Worm (Caenorhabditis elegans) whole organism, L1 larva: ENCODE results near the gene twk-16.

Experiments used
- F16B12.6 ChIP-seq: fragments of 150-350 bp; optimal IDR thresholded peaks from 2 replicates; lab custom pipeline; 2014; ENCODE audit warnings: missing biosample characterization, missing genetic modification characterization
- aha-1 ChIP-seq: fragments of 150-350 bp; optimal IDR thresholded peaks from 2 replicates; lab custom pipeline; 2014; ENCODE audit warnings: missing biosample characterization, missing genetic modification characterization
- aly-2 ChIP-seq: fragments of 150-350 bp; optimal IDR thresholded peaks from 2 replicates; lab custom pipeline; 2014; ENCODE audit warnings: missing biosample characterization, missing genetic modification characterization
- ama-1 ChIP-seq: fragments of 150-350 bp; optimal IDR thresholded peaks from 2 replicates; lab custom pipeline; 2014
- blmp-1 ChIP-seq: fragments of 150-350 bp; optimal IDR thresholded peaks from 2 replicates; lab custom pipeline; 2014; ENCODE audit warnings: missing biosample characterization, missing genetic modification characterization
- ceh-8 ChIP-seq: fragments of 200-800 bp; sonication (Bioruptor generic); optimal IDR thresholded peaks from 2 replicates; lab custom pipeline; 2018; ENCODE audit warnings: mild to moderate bottlenecking, missing genetic modification characterization, moderate library complexity, missing compliant biosample characterization
- ceh-82 ChIP-seq, 3 experiments: fragments of 150-350 bp in 1 of 3; sonication (generic microtip) in 2 of 3; optimal IDR thresholded peaks; 2 replicates each; lab custom pipeline; 2014 to 2017; ENCODE audit warnings: missing biosample characterization in 3 of 3, missing genetic modification characterization in 3 of 3
- ces-1 ChIP-seq: fragments of 150-350 bp; optimal IDR thresholded peaks from 2 replicates; lab custom pipeline; 2014; ENCODE audit warnings: missing biosample characterization, missing genetic modification reagents, missing genetic modification characterization
- efl-1 ChIP-seq, 4 experiments: fragments of 150-350 bp; optimal IDR thresholded peaks in 3 of 4; peaks in 1 of 4; 1 replicate in 1 of 4; 2 replicates in 3 of 4; lab custom pipeline; 2014; ENCODE audit warnings: missing biosample characterization in 2 of 4, missing genetic modification characterization in 2 of 4, missing genetic modification reagents in 2 of 4
- efl-3 ChIP-seq: fragments of 200-800 bp; sonication (Bioruptor generic); optimal IDR thresholded peaks from 2 replicates; lab custom pipeline; 2018; ENCODE audit warnings: mild to moderate bottlenecking, missing genetic modification characterization, missing compliant biosample characterization
- egl-13 ChIP-seq: sonication (generic microtip); optimal IDR thresholded peaks from 2 replicates; lab custom pipeline; 2016; ENCODE audit warnings: missing genotype, missing genetic modification reagents, missing genetic modification characterization, missing compliant biosample characterization
- egl-27 ChIP-seq, 2 experiments: fragments of 150-350 bp in 1 of 2; sonication (generic microtip); optimal IDR thresholded peaks; 3 replicates each; lab custom pipeline; 2017 to 2018; ENCODE audit warnings: missing biosample characterization in 2 of 2, missing genetic modification characterization in 2 of 2, missing genetic modification reagents in 2 of 2
- elt-3 ChIP-seq, 6 experiments: fragments of 150-350 bp in 1 of 6; sonication (generic microtip); optimal IDR thresholded peaks; 2 replicates each; lab custom pipeline; 2017 to 2018; ENCODE audit warnings: missing biosample characterization in 6 of 6, missing genetic modification characterization in 6 of 6, inconsistent platforms in 1 of 6
- grh-1 ChIP-seq: fragments of 200-800 bp; sonication (Bioruptor generic); IDR thresholded peaks from 2 replicates; pipeline ENCODE4 v1.3.6; 2022; ENCODE audit warnings: missing genetic modification reagents, missing genetic modification characterization, missing compliant biosample characterization
- hlh-4 ChIP-seq: sonication (generic microtip); optimal IDR thresholded peaks from 2 replicates; lab custom pipeline; 2016; ENCODE audit warnings: mild to moderate bottlenecking, missing genetic modification characterization, missing compliant biosample characterization
- lin-14 ChIP-seq: fragments of 200-800 bp; sonication (Bioruptor generic); optimal IDR thresholded peaks from 2 replicates; lab custom pipeline; 2018; ENCODE audit warnings: mild to moderate bottlenecking, missing genetic modification characterization, moderate library complexity, missing compliant biosample characterization
- lin-35 ChIP-seq, 2 experiments: fragments of 150-350 bp; optimal IDR thresholded peaks; 2 replicates each; lab custom pipeline; 2014; ENCODE audit warnings: missing biosample characterization in 2 of 2, missing genetic modification characterization in 2 of 2, missing genetic modification reagents in 2 of 2
- mab-9 ChIP-seq: fragments of 200-800 bp; sonication (Bioruptor generic); IDR thresholded peaks from 2 replicates; pipeline ENCODE4 v1.3.6; 2022; ENCODE audit warnings: missing genetic modification reagents, missing genetic modification characterization, missing compliant biosample characterization
- mef-2 ChIP-seq: fragments of 150-350 bp; optimal IDR thresholded peaks from 2 replicates; lab custom pipeline; 2014; ENCODE audit warnings: missing biosample characterization, missing genetic modification characterization
- mep-1 ChIP-seq: fragments of 150-350 bp; optimal IDR thresholded peaks from 2 replicates; lab custom pipeline; 2014; ENCODE audit warnings: missing biosample characterization, missing genetic modification characterization
- nhr-19 ChIP-seq: fragments of 200-800 bp; sonication (Bioruptor generic); conservative IDR thresholded peaks from 2 replicates; pipeline ENCODE4 v1.3.6; 2022; ENCODE audit warnings: missing genetic modification characterization, missing compliant biosample characterization
- nhr-20 ChIP-seq: sonication (generic microtip); optimal IDR thresholded peaks from 2 replicates; lab custom pipeline; 2016; ENCODE audit warnings: mild to moderate bottlenecking, missing genetic modification characterization, missing compliant biosample characterization
- nhr-237 ChIP-seq: fragments of 150-350 bp; optimal IDR thresholded peaks from 2 replicates; lab custom pipeline; 2014; ENCODE audit warnings: missing biosample characterization, missing genetic modification characterization
- nhr-28 ChIP-seq: fragments of 150-350 bp; optimal IDR thresholded peaks from 2 replicates; lab custom pipeline; 2014; ENCODE audit warnings: missing biosample characterization, missing genetic modification characterization
- nhr-47 ChIP-seq: sonication (generic microtip); optimal IDR thresholded peaks from 2 replicates; lab custom pipeline; 2016; ENCODE audit warnings: mild to moderate bottlenecking, missing genetic modification characterization, moderate library complexity, missing compliant biosample characterization
- nhr-71 ChIP-seq: sonication (generic microtip); optimal IDR thresholded peaks from 2 replicates; lab custom pipeline; 2016; ENCODE audit warnings: mild to moderate bottlenecking, missing genetic modification characterization, moderate library complexity, missing compliant biosample characterization
- nhr-77 ChIP-seq: fragments of 150-350 bp; optimal IDR thresholded peaks from 2 replicates; lab custom pipeline; 2014; ENCODE audit warnings: missing biosample characterization, missing genetic modification characterization
- nhr-84 ChIP-seq: sonication (generic microtip); optimal IDR thresholded peaks from 2 replicates; lab custom pipeline; 2017; ENCODE audit warnings: missing biosample characterization, missing genetic modification characterization
- nhr-85 ChIP-seq: sonication (generic microtip); peaks from one replicate; lab custom pipeline; 2016; ENCODE audit warnings: missing genetic modification characterization, inconsistent platforms, missing compliant biosample characterization
- nhr-90 ChIP-seq: sonication (generic microtip); optimal IDR thresholded peaks from 2 replicates; lab custom pipeline; 2016; ENCODE audit warnings: mild to moderate bottlenecking, missing genetic modification characterization, missing compliant biosample characterization; ENCODE audit not compliant: poor library complexity
- pqm-1 ChIP-seq: sonication (generic microtip); optimal IDR thresholded peaks from 3 replicates; lab custom pipeline; 2017; ENCODE audit warnings: missing biosample characterization, missing genetic modification characterization
- rnt-1 ChIP-seq: sonication (generic microtip); optimal IDR thresholded peaks from 2 replicates; lab custom pipeline; 2016; ENCODE audit warnings: mild to moderate bottlenecking, missing genetic modification characterization, moderate library complexity, missing compliant biosample characterization
- skn-1 ChIP-seq: fragments of 150-350 bp; optimal IDR thresholded peaks from 2 replicates; lab custom pipeline; 2014; ENCODE audit warnings: missing biosample characterization, missing genetic modification characterization
- snpc-4 ChIP-seq: fragments of 150-350 bp; optimal IDR thresholded peaks from 2 replicates; lab custom pipeline; 2014; ENCODE audit warnings: missing biosample characterization, missing genetic modification characterization
- snu-23 ChIP-seq: sonication (generic microtip); optimal IDR thresholded peaks from 2 replicates; lab custom pipeline; 2016; ENCODE audit warnings: missing genetic modification characterization, missing compliant biosample characterization
- sox-4 ChIP-seq: sonication (generic microtip); optimal IDR thresholded peaks from 2 replicates; lab custom pipeline; 2016; ENCODE audit warnings: missing genetic modification characterization, missing compliant biosample characterization
- swsn-7 ChIP-seq: sonication (generic microtip); optimal IDR thresholded peaks from 2 replicates; lab custom pipeline; 2016; ENCODE audit warnings: missing genetic modification characterization, missing compliant biosample characterization
- tbx-2 ChIP-seq: sonication (generic microtip); optimal IDR thresholded peaks from 2 replicates; lab custom pipeline; 2016; ENCODE audit warnings: missing genetic modification characterization, missing compliant biosample characterization
- unc-30 ChIP-seq: sonication (generic microtip); optimal IDR thresholded peaks from 2 replicates; lab custom pipeline; 2017; ENCODE audit warnings: missing biosample characterization, missing genetic modification characterization
- unc-86 ChIP-seq: sonication (generic microtip); optimal IDR thresholded peaks from 2 replicates; lab custom pipeline; 2016; ENCODE audit warnings: missing genetic modification characterization, missing compliant biosample characterization
- unc-98 ChIP-seq: fragments of 200-800 bp; sonication (Bioruptor generic); IDR thresholded peaks from 2 replicates; pipeline ENCODE4 v1.3.6; 2022; ENCODE audit warnings: missing genetic modification characterization, missing compliant biosample characterization
- zag-1 ChIP-seq: fragments of 150-350 bp; optimal IDR thresholded peaks from 2 replicates; lab custom pipeline; 2014; ENCODE audit warnings: missing biosample characterization, missing genetic modification characterization
- zip-4 ChIP-seq: fragments of 200-800 bp; sonication (Bioruptor generic); optimal IDR thresholded peaks from 2 replicates; lab custom pipeline; 2018; ENCODE audit warnings: mild to moderate bottlenecking, missing genetic modification characterization, moderate library complexity, missing compliant biosample characterization
- ztf-4 ChIP-seq: fragments of 150-350 bp; optimal IDR thresholded peaks from 2 replicates; lab custom pipeline; 2014; ENCODE audit warnings: missing biosample characterization, missing genetic modification characterization

The twk-16 gene

ce11 chrX:3111687-3112086 lies 30.8 kb downstream of the twk-16 start (continued):
- peak in 1 of 2 experiments; percentile 33 for TF ChIP-seq lin-35 (GFP tag; optimal IDR thresholded peaks at IDR 0.05; lab: Kevin White, UChicago)
- TF ChIP-seq, all 84 proteins: peak for 22

ce11 chrX:3112946-3113427 lies 32.1 kb downstream of the twk-16 start, which contains the start of gene gpd-3:
Gene gpd-3, minus strand, starts transcription at chrX:3113341.
- TF ChIP-seq mep-1 (tag; lab: Kevin White, UChicago) (no peak), zag-1 (tag; lab: Kevin White, UChicago) (no peak), nhr-90 (tag; lab: Kevin White, UChicago) (peak; percentile 50), nhr-47 (tag; lab: Kevin White, UChicago) (peak; percentile 16), ama-1 (lab: Kevin White, UChicago) (peak; percentile 50), ztf-4 (tag; lab: Kevin White, UChicago) (peak; percentile 31), mef-2 (no peak), unc-98 (GFP tag; lab: Robert Waterston, UW) (no peak), swsn-7 (no peak), nhr-71 (tag; lab: Kevin White, UChicago) (peak; percentile 53), aly-2 (tag; lab: Kevin White, UChicago) (peak; percentile 3), sox-4 (tag; lab: Kevin White, UChicago) (peak; percentile 20), nhr-237 (no peak), elt-3 (tag; optimal IDR thresholded peaks at IDR 0.05; lab: Kevin White, UChicago) (peak in 1 of 6 experiments; percentile 5), F16B12.6 (tag; lab: Kevin White, UChicago) (no peak), nhr-20 (tag; lab: Kevin White, UChicago) (no peak), skn-1 (tag; lab: Kevin White, UChicago) (no peak), snu-23 (peak; percentile 10), ces-1 (GFP tag; lab: Kevin White, UChicago) (no peak), unc-86 (tag; lab: Kevin White, UChicago) (no peak), rnt-1 (tag; lab: Kevin White, UChicago) (peak; percentile 21), snpc-4 (tag; lab: Kevin White, UChicago) (no peak), ceh-8 (GFP tag; lab: Kevin White, UChicago) (no peak), lin-14 (GFP tag; lab: Kevin White, UChicago) (no peak), grh-1 (GFP tag; lab: Robert Waterston, UW) (peak; percentile 35; the same call in 1 of the 2 replicates), nhr-85 (tag; lab: Kevin White, UChicago) (peak; percentile 74), nhr-28 (tag; lab: Kevin White, UChicago) (no peak), efl-3 (no peak), hlh-4 (tag; lab: Kevin White, UChicago) (no peak), nhr-84 (tag; lab: Kevin White, UChicago) (no peak), pqm-1 (no peak), lin-35 (GFP tag; optimal IDR thresholded peaks at IDR 0.05; lab: Kevin White, UChicago) (peak in 1 of 2 experiments; percentile 14), egl-27 (tag; optimal IDR thresholded peaks at IDR 0.05; lab: Kevin White, UChicago) (no peak), mab-9 (GFP tag; lab: Robert Waterston, UW) (no peak), aha-1 (no peak), nhr-19 (GFP tag; lab: Robert Waterston, UW) (peak; percentile 32), zip-4 (GFP tag; lab: Kevin White, UChicago) (no peak), tbx-2 (tag; lab: Kevin White, UChicago) (no peak)

ce11 chrX:3114306-3115133 lies 33.6 kb downstream of the twk-16 start, which contains the start of gene gpd-2:
Gene gpd-2, minus strand, starts transcription at chrX:3114689.
- no peak for TF ChIP-seq swsn-7
- no peak for TF ChIP-seq nhr-77 (tag; lab: Kevin White, UChicago)
- no peak for TF ChIP-seq skn-1 (tag; lab: Kevin White, UChicago)
- TF ChIP-seq ztf-4 (tag; lab: Kevin White, UChicago) = peak; percentile 21
- TF ChIP-seq unc-30 (tag; lab: Kevin White, UChicago) = no peak
- peak; percentile 37 for TF ChIP-seq nhr-85 (tag; lab: Kevin White, UChicago)
- no peak for TF ChIP-seq tbx-2 (tag; lab: Kevin White, UChicago)
- TF ChIP-seq snpc-4 (tag; lab: Kevin White, UChicago) = no peak
- TF ChIP-seq blmp-1 = peak; percentile 14
- TF ChIP-seq efl-1 (optimal IDR thresholded peaks at IDR 0.05; lab: Kevin White, UChicago) = no peak
- TF ChIP-seq efl-1 (GFP tag; optimal IDR thresholded peaks at IDR 0.05 in 1 of 2; lab: Kevin White, UChicago) = peak in 1 of 2 experiments; percentile 90
- TF ChIP-seq nhr-84 (tag; lab: Kevin White, UChicago) = no peak
- peak in 1 of 3 experiments; percentile 9 for TF ChIP-seq ceh-82 (tag; optimal IDR thresholded peaks at IDR 0.05; lab: Kevin White, UChicago)
- no peak for TF ChIP-seq egl-13 (tag; lab: Kevin White, UChicago)
- 0 out of 2 replicates have a peak, but pooled peaks have one; percentile 10 for TF ChIP-seq grh-1 (GFP tag; lab: Robert Waterston, UW)
- peak; percentile 44 for TF ChIP-seq mep-1 (tag; lab: Kevin White, UChicago)
